Fruit fly (Drosophila melanogaster) whole organism, embryonic: Measurements from ENCODE around the gene Rab18.

Experiments used
- Atf-2 ChIP-seq: fragments of 200-800 bp; sonication (Bioruptor generic); optimal IDR thresholded peaks from 2 replicates; lab custom pipeline; 2016; ENCODE audit warnings: missing biosample characterization, missing genetic modification characterization
- BtbVII ChIP-seq: fragments of 200-800 bp; sonication (Bioruptor generic); optimal IDR thresholded peaks from 3 replicates; lab custom pipeline; 2017; ENCODE audit warnings: missing biosample characterization, mild to moderate bottlenecking, missing genetic modification characterization
- CG10209 ChIP-seq: fragments of 200-800 bp; sonication (Bioruptor generic); optimal IDR thresholded peaks from 3 replicates; lab custom pipeline; 2017; ENCODE audit warnings: missing biosample characterization, mild to moderate bottlenecking, missing genetic modification characterization, missing genetic modification reagents
- CG10366 ChIP-seq: fragments of 200-800 bp; sonication (Bioruptor generic); IDR thresholded peaks from 2 replicates; pipeline ENCODE4 v1.3.6; 2022; ENCODE audit warnings: missing biosample characterization, missing genetic modification characterization
- CG10654 ChIP-seq: fragments of 200-800 bp; sonication (Bioruptor generic); optimal IDR thresholded peaks from 2 replicates; lab custom pipeline; 2016; ENCODE audit warnings: missing biosample characterization, missing genetic modification characterization
- CG11560 ChIP-seq: fragments of 200-800 bp; sonication (Bioruptor generic); IDR thresholded peaks from 3 replicates; pipeline ENCODE4 v1.3.6; 2022; ENCODE audit warnings: missing biosample characterization, missing genetic modification characterization
- CG12071 ChIP-seq: fragments of 200-800 bp; sonication (Bioruptor generic); optimal IDR thresholded peaks from 3 replicates; lab custom pipeline; 2018; ENCODE audit warnings: missing biosample characterization, mild to moderate bottlenecking, missing genetic modification characterization
- CG12219 ChIP-seq: fragments of 200-800 bp; sonication (Bioruptor generic); optimal IDR thresholded peaks from 3 replicates; lab custom pipeline; 2018; ENCODE audit warnings: missing biosample characterization, mild to moderate bottlenecking, missing genetic modification characterization
- CG13424 ChIP-seq: fragments of 200-800 bp; sonication (Bioruptor generic); optimal IDR thresholded peaks from 2 replicates; lab custom pipeline; 2019; ENCODE audit warnings: missing biosample characterization, mild to moderate bottlenecking, missing genetic modification characterization, moderate library complexity
- CG14710 ChIP-seq: fragments of 200-800 bp; sonication (Bioruptor generic); optimal IDR thresholded peaks from 3 replicates; lab custom pipeline; 2019; ENCODE audit warnings: missing biosample characterization, mild to moderate bottlenecking, missing genetic modification characterization, moderate library complexity
- CG17385 ChIP-seq: fragments of 200-800 bp; sonication (Bioruptor generic); optimal IDR thresholded peaks from 3 replicates; lab custom pipeline; 2018; ENCODE audit warnings: missing biosample characterization, mild to moderate bottlenecking, missing genetic modification characterization
- CG2199 ChIP-seq: fragments of 200-800 bp; sonication (Bioruptor generic); IDR thresholded peaks from 3 replicates; pipeline ENCODE4 v1.3.6; 2022; ENCODE audit warnings: missing biosample characterization, missing genetic modification characterization
- CG31365 ChIP-seq: fragments of 200-800 bp; sonication (Bioruptor generic); optimal IDR thresholded peaks from 2 replicates; lab custom pipeline; 2018; ENCODE audit warnings: missing biosample characterization, mild to moderate bottlenecking, missing genetic modification characterization
- CG4360 ChIP-seq: fragments of 200-800 bp; sonication (Bioruptor generic); IDR thresholded peaks from 2 replicates; pipeline ENCODE4 v1.3.6; 2022; ENCODE audit warnings: missing biosample characterization, missing genetic modification characterization
- CG43689 ChIP-seq: fragments of 200-800 bp; sonication (Bioruptor generic); IDR thresholded peaks from 2 replicates; pipeline ENCODE4 v1.3.6; 2022; ENCODE audit warnings: missing biosample characterization, missing genetic modification characterization
- CG4854 ChIP-seq: fragments of 200-800 bp; sonication (Bioruptor generic); optimal IDR thresholded peaks from 2 replicates; lab custom pipeline; 2016; ENCODE audit warnings: missing biosample characterization, missing genetic modification characterization, inconsistent platforms
- CG5180 ChIP-seq: fragments of 200-800 bp; sonication (Bioruptor generic); optimal IDR thresholded peaks from 3 replicates; lab custom pipeline; 2017; ENCODE audit warnings: missing biosample characterization, missing genetic modification characterization, mild to moderate bottlenecking, moderate library complexity, missing genetic modification reagents
- CG7745 ChIP-seq: fragments of 200-800 bp; sonication (Bioruptor generic); optimal IDR thresholded peaks from 2 replicates; lab custom pipeline; 2018; ENCODE audit warnings: missing biosample characterization, mild to moderate bottlenecking, missing genetic modification characterization, moderate library complexity
- CG9437 ChIP-seq: fragments of 200-800 bp; sonication (Bioruptor generic); optimal IDR thresholded peaks from 2 replicates; lab custom pipeline; 2018; ENCODE audit warnings: missing biosample characterization, mild to moderate bottlenecking, missing genetic modification characterization
- CG9609 ChIP-seq: fragments of 200-800 bp; sonication (Bioruptor generic); optimal IDR thresholded peaks from 3 replicates; lab custom pipeline; 2016; ENCODE audit warnings: missing biosample characterization, missing genetic modification characterization
- CG9727 ChIP-seq: fragments of 200-800 bp; sonication (Bioruptor generic); optimal IDR thresholded peaks from 3 replicates; lab custom pipeline; 2017; ENCODE audit warnings: missing biosample characterization, mild to moderate bottlenecking, missing genetic modification characterization
- D ChIP-seq, 2 experiments: fragments of 200-800 bp in 1 of 2; fragments of >200 bp in 1 of 2; sonication (Bioruptor generic) in 1 of 2; optimal IDR thresholded peaks; 2 replicates in 1 of 2; 3 replicates in 1 of 2; lab custom pipeline; 2017; ENCODE audit warnings: mild to moderate bottlenecking in 1 of 2, missing biosample characterization in 1 of 2, missing genetic modification characterization in 1 of 2, missing genetic modification reagents in 1 of 2
- Fer3 ChIP-seq: fragments of 200-800 bp; sonication (Bioruptor generic); optimal IDR thresholded peaks from 2 replicates; lab custom pipeline; 2018; ENCODE audit warnings: missing biosample characterization, mild to moderate bottlenecking, missing genetic modification characterization, moderate library complexity
- Hsf ChIP-seq: fragments of 200-800 bp; sonication (Bioruptor generic); optimal IDR thresholded peaks from 3 replicates; lab custom pipeline; 2016; ENCODE audit warnings: missing biosample characterization, missing genetic modification characterization
- Meics ChIP-seq: fragments of 200-800 bp; sonication (Bioruptor generic); optimal IDR thresholded peaks from 2 replicates; lab custom pipeline; 2017; ENCODE audit warnings: missing biosample characterization, mild to moderate bottlenecking, missing genetic modification characterization
- Rfx ChIP-seq: fragments of 200-800 bp; sonication (Bioruptor generic); IDR thresholded peaks from 2 replicates; pipeline ENCODE4 v1.3.6; 2022; ENCODE audit warnings: missing biosample characterization, missing genetic modification characterization
- Sry-β ChIP-seq: fragments of 200-800 bp; sonication (Bioruptor generic); optimal IDR thresholded peaks from 2 replicates; lab custom pipeline; 2018; ENCODE audit warnings: missing biosample characterization, mild to moderate bottlenecking, missing genetic modification characterization, moderate library complexity
- Taf1 ChIP-seq: fragments of 200-800 bp; sonication (Bioruptor generic); IDR thresholded peaks from 2 replicates; pipeline ENCODE4 v1.3.6; 2022; ENCODE audit warnings: missing biosample characterization, missing genetic modification characterization
- Vsx1 ChIP-seq: fragments of 200-800 bp; sonication (Bioruptor generic); optimal IDR thresholded peaks from 2 replicates; lab custom pipeline; 2017; ENCODE audit warnings: missing biosample characterization, mild to moderate bottlenecking, missing genetic modification characterization, missing genetic modification reagents
- YL-1 ChIP-seq: fragments of 200-800 bp; sonication (Bioruptor generic); optimal IDR thresholded peaks from 3 replicates; lab custom pipeline; 2017; ENCODE audit warnings: missing biosample characterization, mild to moderate bottlenecking, missing genetic modification characterization
- ci ChIP-seq: fragments of 200-800 bp; sonication (Bioruptor generic); IDR thresholded peaks from 3 replicates; pipeline ENCODE4 v1.3.6; 2022; ENCODE audit warnings: missing biosample characterization, missing genetic modification characterization
- dmrt11E ChIP-seq: fragments of 200-800 bp; sonication (Bioruptor generic); optimal IDR thresholded peaks from 3 replicates; lab custom pipeline; 2018; ENCODE audit warnings: missing biosample characterization, mild to moderate bottlenecking, missing genetic modification characterization, moderate library complexity
- esg ChIP-seq: fragments of 200-800 bp; sonication (Bioruptor generic); conservative IDR thresholded peaks from 2 replicates; pipeline ENCODE4 v1.3.6; 2022; ENCODE audit warnings: missing biosample characterization, missing genetic modification characterization
- eyg ChIP-seq: fragments of 200-800 bp; sonication (Bioruptor generic); optimal IDR thresholded peaks from 3 replicates; lab custom pipeline; 2016; ENCODE audit warnings: missing biosample characterization, missing genetic modification characterization
- grau ChIP-seq: fragments of 200-800 bp; optimal IDR thresholded peaks from 3 replicates; lab custom pipeline; 2019; ENCODE audit warnings: missing biosample characterization, mild to moderate bottlenecking, missing genetic modification characterization, moderate library complexity
- ind ChIP-seq: fragments of 200-800 bp; sonication (Bioruptor generic); optimal IDR thresholded peaks from 3 replicates; lab custom pipeline; 2016; ENCODE audit warnings: missing biosample characterization, missing genetic modification characterization
- inv ChIP-seq: fragments of 200-800 bp; sonication (Bioruptor generic); IDR thresholded peaks from 2 replicates; pipeline ENCODE4 v1.3.6; 2022; ENCODE audit warnings: missing biosample characterization, missing genetic modification characterization; ENCODE audit not compliant: partially characterized antibody
- knrl ChIP-seq: fragments of 200-800 bp; sonication (Bioruptor generic); IDR thresholded peaks from 3 replicates; pipeline ENCODE4 v1.3.6; 2022; ENCODE audit warnings: missing biosample characterization, missing genetic modification characterization; ENCODE audit not compliant: partially characterized antibody
- luna ChIP-seq: fragments of 200-800 bp; sonication (Bioruptor generic); optimal IDR thresholded peaks from 2 replicates; lab custom pipeline; 2016; ENCODE audit warnings: missing biosample characterization, missing genetic modification characterization
- mam ChIP-seq: fragments of 200-800 bp; sonication (Bioruptor generic); optimal IDR thresholded peaks from 3 replicates; lab custom pipeline; 2016; ENCODE audit warnings: missing biosample characterization, missing genetic modification characterization
- nerfin-1 ChIP-seq: fragments of 200-800 bp; sonication (Bioruptor generic); optimal IDR thresholded peaks from 3 replicates; lab custom pipeline; 2019; ENCODE audit warnings: missing biosample characterization, mild to moderate bottlenecking, missing genetic modification characterization, moderate library complexity
- org-1 ChIP-seq: fragments of 200-800 bp; sonication (Bioruptor generic); optimal IDR thresholded peaks from 2 replicates; lab custom pipeline; 2017; ENCODE audit warnings: missing biosample characterization, missing genetic modification characterization
- pfk ChIP-seq: fragments of 200-800 bp; sonication (Bioruptor generic); optimal IDR thresholded peaks from 2 replicates; lab custom pipeline; 2018; ENCODE audit warnings: missing biosample characterization, mild to moderate bottlenecking, missing genetic modification characterization, moderate library complexity
- pzg ChIP-seq: fragments of 200-800 bp; sonication (Bioruptor generic); optimal IDR thresholded peaks from 3 replicates; lab custom pipeline; 2018; ENCODE audit warnings: missing biosample characterization, mild to moderate bottlenecking, missing genetic modification characterization, moderate library complexity
- stc ChIP-seq: fragments of 200-800 bp; sonication (Bioruptor generic); IDR thresholded peaks from 2 replicates; pipeline ENCODE4 v1.3.6; 2022; ENCODE audit warnings: missing biosample characterization, missing genetic modification characterization
- tin ChIP-seq: fragments of 200-800 bp; sonication (Bioruptor generic); optimal IDR thresholded peaks from 3 replicates; lab custom pipeline; 2016; ENCODE audit warnings: missing biosample characterization, missing genetic modification characterization
- trh ChIP-seq: fragments of 200-800 bp; sonication (Bioruptor generic); optimal IDR thresholded peaks from 2 replicates; lab custom pipeline; 2016; ENCODE audit warnings: missing biosample characterization, missing genetic modification characterization
- tx ChIP-seq: fragments of 200-800 bp; sonication (Bioruptor generic); optimal IDR thresholded peaks from 2 replicates; lab custom pipeline; 2016; ENCODE audit warnings: missing biosample characterization, missing genetic modification characterization
- z ChIP-seq: fragments of 200-800 bp; sonication (Bioruptor generic); IDR thresholded peaks from 3 replicates; pipeline ENCODE4 v1.3.6; 2022; ENCODE audit warnings: missing biosample characterization, missing genetic modification characterization

Gene Rab18

DNA sequence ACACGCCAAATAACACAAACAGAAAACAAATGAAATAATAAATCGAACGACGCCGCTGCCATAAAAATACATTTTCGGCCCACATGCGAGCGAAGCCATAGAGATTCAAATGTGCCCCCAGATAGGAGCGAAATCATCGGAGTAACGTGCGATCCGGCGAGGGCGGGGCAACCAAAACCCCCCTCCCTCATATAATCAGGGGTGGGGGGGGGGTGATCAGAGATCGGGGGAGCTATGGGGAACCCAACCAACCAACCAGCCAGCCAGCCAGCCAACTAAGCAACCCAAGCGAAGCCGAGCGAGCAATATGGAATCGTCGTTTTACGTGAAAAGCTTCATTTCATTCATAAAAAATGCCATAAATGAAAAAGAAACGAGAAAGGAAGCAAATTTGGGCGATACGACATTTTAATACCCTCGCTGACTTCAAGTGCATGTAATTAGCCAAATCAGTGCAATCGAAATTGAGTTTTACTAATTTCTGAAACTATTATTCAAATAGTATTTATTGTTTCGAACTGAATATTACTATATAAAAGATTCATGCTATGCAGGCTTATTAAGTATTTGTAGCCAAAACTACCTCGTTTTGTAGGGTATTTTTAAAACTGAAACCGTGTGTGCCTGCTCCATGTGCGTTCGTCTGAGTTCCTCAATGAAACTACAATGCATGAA lies 28.3 kb upstream of the Rab18 start (continued):
- TF ChIP-seq inv (GFP tag; lab: Robert Waterston, UW) (no peak), tx (peak; percentile 9), Fer3 (tag; lab: Kevin White, UChicago) (peak; percentile 43), CG2199 (0 out of 3 replicates have a peak, but pooled peaks have one; percentile 36), CG4854 (GFP tag; lab: Kevin White, UChicago) (peak; percentile 38), ind (GFP tag; lab: Kevin White, UChicago) (peak; percentile 63), CG10209 (GFP tag; lab: Kevin White, UChicago) (peak; percentile 64), Taf1 (GFP tag; lab: Robert Waterston, UW) (no peak), esg (no peak; the same call in 1 of the 2 replicates), Hsf (GFP tag; lab: Kevin White, UChicago) (peak; percentile 44), CG9437 (GFP tag; lab: Kevin White, UChicago) (peak; percentile 61), CG9609 (peak; percentile 15), CG13424 (tag; lab: Kevin White, UChicago) (peak; percentile 64), luna (GFP tag; lab: Kevin White, UChicago) (no peak), org-1 (GFP tag; lab: Kevin White, UChicago) (peak; percentile 53), grau (tag; lab: Kevin White, UChicago) (peak; percentile 69), pzg (GFP tag; lab: Kevin White, UChicago) (no peak), Vsx1 (peak; percentile 78), pfk (no peak), ci (GFP tag; lab: Robert Waterston, UW) (peak; percentile 70; the same call in 2 of the 3 replicates), CG12071 (GFP tag; lab: Kevin White, UChicago) (peak; percentile 40), CG11560 (no peak), knrl (GFP tag; lab: Robert Waterston, UW) (no peak), nerfin-1 (tag; lab: Kevin White, UChicago) (peak; percentile 23), BtbVII (GFP tag; lab: Kevin White, UChicago) (peak; percentile 26), Atf-2 (GFP tag; lab: Kevin White, UChicago) (no peak), Meics (peak; percentile 55), CG14710 (tag; lab: Kevin White, UChicago) (peak; percentile 46), CG12219 (peak; percentile 40), CG31365 (tag; lab: Kevin White, UChicago) (no peak), z (GFP tag; lab: Robert Waterston, UW) (no peak), CG7745 (no peak), D (optimal IDR thresholded peaks at IDR 0.05; lab: Kevin White, UChicago) (no peak), D (GFP tag; optimal IDR thresholded peaks at IDR 0.05; lab: Kevin White, UChicago) (peak; percentile 54), dmrt11E (tag; lab: Kevin White, UChicago) (peak; percentile 43), Rfx (GFP tag; lab: Robert Waterston, UW) (peak; percentile 55; the same call in 1 of the 2 replicates), eyg (GFP tag; lab: Kevin White, UChicago) (no peak), mam (GFP tag; lab: Kevin White, UChicago) (peak; percentile 46), CG10654 (GFP tag; lab: Kevin White, UChicago) (peak; percentile 25), tin (GFP tag; lab: Kevin White, UChicago) (peak; percentile 58), YL-1 (GFP tag; lab: Kevin White, UChicago) (no peak), CG43689 (GFP tag; lab: Robert Waterston, UW) (no peak), stc (GFP tag; lab: Robert Waterston, UW) (peak; percentile 54), trh (GFP tag; lab: Kevin White, UChicago) (no peak), CG4360 (GFP tag; lab: Robert Waterston, UW) (peak; percentile 12; the same call in 1 of the 2 replicates), CG5180 (GFP tag; lab: Kevin White, UChicago) (peak; percentile 73), CG10366 (GFP tag; lab: Robert Waterston, UW) (peak; percentile 57), CG17385 (peak; percentile 45), Sry-β (GFP tag; lab: Kevin White, UChicago) (no peak), CG9727 (GFP tag; lab: Kevin White, UChicago) (peak; percentile 39)
